Fruit fly (Drosophila melanogaster) whole organism, embryonic: ENCODE measurements around the gene Orct2.

ENCODE experiments used
- Atf-2 ChIP-seq: fragments of 200-800 bp; sonication (Bioruptor generic); optimal IDR thresholded peaks from 2 replicates; lab custom pipeline; 2016; ENCODE audit warnings: missing biosample characterization, missing genetic modification characterization
- Bgb ChIP-seq: fragments of 200-800 bp; sonication (Bioruptor generic); IDR thresholded peaks from 2 replicates; pipeline ENCODE4 v1.3.6; 2022; ENCODE audit warnings: missing biosample characterization, missing genetic modification characterization; ENCODE audit not compliant: partially characterized antibody
- CG10267 ChIP-seq: fragments of 200-800 bp; sonication (Bioruptor generic); optimal IDR thresholded peaks from 2 replicates; lab custom pipeline; 2018; ENCODE audit warnings: missing biosample characterization, mild to moderate bottlenecking, missing genetic modification characterization, moderate library complexity
- CG10462 ChIP-seq: fragments of 200-800 bp; sonication (Bioruptor generic); optimal IDR thresholded peaks from 2 replicates; lab custom pipeline; 2016; ENCODE audit warnings: missing biosample characterization, missing genetic modification characterization
- CG12219 ChIP-seq: fragments of 200-800 bp; sonication (Bioruptor generic); optimal IDR thresholded peaks from 3 replicates; lab custom pipeline; 2018; ENCODE audit warnings: missing biosample characterization, mild to moderate bottlenecking, missing genetic modification characterization
- CG1233 ChIP-seq: fragments of 200-800 bp; sonication (Bioruptor generic); optimal IDR thresholded peaks from 4 replicates; lab custom pipeline; 2018; ENCODE audit warnings: missing biosample characterization, mild to moderate bottlenecking, missing genetic modification characterization
- CG12659 ChIP-seq: fragments of 200-800 bp; sonication (Bioruptor generic); optimal IDR thresholded peaks from 3 replicates; lab custom pipeline; 2017; ENCODE audit warnings: mild to moderate bottlenecking, missing biosample characterization, missing genetic modification reagents, missing genetic modification characterization
- CG17361 ChIP-seq: fragments of 200-800 bp; sonication (Bioruptor generic); IDR thresholded peaks from 3 replicates; pipeline ENCODE4 v1.3.6; 2022; ENCODE audit warnings: missing biosample characterization, missing genetic modification characterization
- CG17612 ChIP-seq: fragments of 200-800 bp; sonication (Bioruptor generic); IDR thresholded peaks from 2 replicates; pipeline ENCODE4 v1.3.6; 2022; ENCODE audit warnings: missing biosample characterization, missing genetic modification characterization
- CG1792 ChIP-seq: fragments of 200-800 bp; sonication (Bioruptor generic); optimal IDR thresholded peaks from 2 replicates; lab custom pipeline; 2016; ENCODE audit warnings: missing biosample characterization, missing genetic modification characterization
- CG18619 ChIP-seq: fragments of 200-800 bp; sonication (Bioruptor generic); optimal IDR thresholded peaks from 3 replicates; lab custom pipeline; 2017; ENCODE audit warnings: missing biosample characterization, mild to moderate bottlenecking, missing genetic modification characterization
- CG2875 ChIP-seq: fragments of 200-800 bp; sonication (Bioruptor generic); optimal IDR thresholded peaks from 2 replicates; lab custom pipeline; 2017; ENCODE audit warnings: missing biosample characterization, mild to moderate bottlenecking, missing genetic modification characterization, missing genetic modification reagents
- CG30431 ChIP-seq: fragments of 200-800 bp; sonication (Bioruptor generic); optimal IDR thresholded peaks from 2 replicates; lab custom pipeline; 2017; ENCODE audit warnings: missing biosample characterization, missing genetic modification characterization
- CG32772 ChIP-seq: fragments of 200-800 bp; sonication (Bioruptor generic); IDR thresholded peaks from 2 replicates; pipeline ENCODE4 v1.3.6; 2022; ENCODE audit warnings: missing biosample characterization, missing genetic modification characterization
- CG34376 ChIP-seq: fragments of 200-800 bp; sonication (Bioruptor generic); optimal IDR thresholded peaks from 2 replicates; lab custom pipeline; 2018; ENCODE audit warnings: missing biosample characterization, mild to moderate bottlenecking, missing genetic modification characterization
- CG4854 ChIP-seq: fragments of 200-800 bp; sonication (Bioruptor generic); optimal IDR thresholded peaks from 2 replicates; lab custom pipeline; 2016; ENCODE audit warnings: missing biosample characterization, missing genetic modification characterization, inconsistent platforms
- CG6175 ChIP-seq: fragments of 200-800 bp; sonication (Bioruptor generic); IDR thresholded peaks from 3 replicates; pipeline ENCODE4 v1.3.6; 2022; ENCODE audit warnings: missing biosample characterization, missing genetic modification characterization
- CG7928 ChIP-seq: fragments of 200-800 bp; sonication (Bioruptor generic); optimal IDR thresholded peaks from 2 replicates; lab custom pipeline; 2017; ENCODE audit warnings: missing biosample characterization, mild to moderate bottlenecking, missing genetic modification characterization
- CG8089 ChIP-seq: fragments of 200-800 bp; sonication (Bioruptor generic); optimal IDR thresholded peaks from 3 replicates; lab custom pipeline; 2016; ENCODE audit warnings: missing biosample characterization, missing genetic modification characterization
- CG8281 ChIP-seq: fragments of 200-800 bp; sonication (Bioruptor generic); optimal IDR thresholded peaks from 2 replicates; lab custom pipeline; 2018; ENCODE audit warnings: missing biosample characterization, mild to moderate bottlenecking, missing genetic modification characterization, moderate library complexity
- CG8478 ChIP-seq: fragments of >200 bp; optimal IDR thresholded peaks from 2 replicates; lab custom pipeline; 2018
- CG8924 ChIP-seq: fragments of 200-800 bp; optimal IDR thresholded peaks from 3 replicates; lab custom pipeline; 2019; ENCODE audit warnings: missing biosample characterization, mild to moderate bottlenecking, missing genetic modification characterization, moderate library complexity
- CG9932 ChIP-seq: fragments of 200-800 bp; sonication (Bioruptor generic); IDR thresholded peaks from 2 replicates; pipeline ENCODE4 v1.3.6; 2022; ENCODE audit warnings: missing biosample characterization, missing genetic modification characterization
- D19A ChIP-seq: fragments of 200-800 bp; optimal IDR thresholded peaks from 3 replicates; lab custom pipeline; 2019; ENCODE audit warnings: missing biosample characterization, mild to moderate bottlenecking, missing genetic modification characterization, moderate library complexity
- Dad ChIP-seq: fragments of 200-800 bp; sonication (Bioruptor generic); optimal IDR thresholded peaks from 3 replicates; lab custom pipeline; 2016; ENCODE audit warnings: missing biosample characterization, missing genetic modification characterization
- Doc3 ChIP-seq: fragments of 200-800 bp; sonication (Bioruptor generic); IDR thresholded peaks from 3 replicates; pipeline ENCODE4 v1.3.6; 2022; ENCODE audit warnings: missing biosample characterization, missing genetic modification characterization; ENCODE audit not compliant: partially characterized antibody
- Dp ChIP-seq: fragments of 200-800 bp; sonication (Bioruptor generic); optimal IDR thresholded peaks from 2 replicates; lab custom pipeline; 2018; ENCODE audit warnings: missing biosample characterization, mild to moderate bottlenecking, missing genetic modification characterization, moderate library complexity
- Eip74EF ChIP-seq, 2 experiments: fragments of 200-800 bp in 1 of 2; fragments of >200 bp in 1 of 2; sonication (Bioruptor generic) in 1 of 2; optimal IDR thresholded peaks; 2 replicates each; lab custom pipeline; 2017 to 2019; ENCODE audit warnings: missing biosample characterization in 2 of 2, missing genetic modification characterization in 2 of 2, mild to moderate bottlenecking in 1 of 2, moderate library complexity in 1 of 2
- HLH4C ChIP-seq: fragments of 200-800 bp; sonication (Bioruptor generic); IDR thresholded peaks from 3 replicates; pipeline ENCODE4 v1.3.6; 2022; ENCODE audit warnings: missing biosample characterization, missing genetic modification characterization; ENCODE audit not compliant: partially characterized antibody
- Hmr ChIP-seq: fragments of 200-800 bp; sonication (Bioruptor generic); optimal IDR thresholded peaks from 3 replicates; lab custom pipeline; 2017; ENCODE audit warnings: mild to moderate bottlenecking, missing biosample characterization, missing genetic modification reagents, missing genetic modification characterization
- Hsf ChIP-seq: fragments of 200-800 bp; sonication (Bioruptor generic); optimal IDR thresholded peaks from 3 replicates; lab custom pipeline; 2016; ENCODE audit warnings: missing biosample characterization, missing genetic modification characterization
- Jarid2 ChIP-seq: fragments of 200-800 bp; sonication (Bioruptor generic); optimal IDR thresholded peaks from 3 replicates; lab custom pipeline; 2017; ENCODE audit warnings: mild to moderate bottlenecking, missing biosample characterization, missing genetic modification reagents, missing genetic modification characterization
- MESR4 ChIP-seq: fragments of 200-800 bp; sonication (Bioruptor generic); optimal IDR thresholded peaks from 2 replicates; lab custom pipeline; 2018; ENCODE audit warnings: missing biosample characterization, mild to moderate bottlenecking, missing genetic modification characterization, moderate library complexity
- Ravus ChIP-seq: fragments of 200-800 bp; sonication (Bioruptor generic); IDR thresholded peaks from 2 replicates; pipeline ENCODE4 v1.3.6; 2022; ENCODE audit warnings: missing biosample characterization, missing genetic modification characterization
- Sox100B ChIP-seq: fragments of 200-800 bp; sonication (Bioruptor generic); optimal IDR thresholded peaks from 3 replicates; lab custom pipeline; 2018; ENCODE audit warnings: missing biosample characterization, mild to moderate bottlenecking, missing genetic modification characterization
- Tbp ChIP-seq: fragments of >200 bp; optimal IDR thresholded peaks from 2 replicates; lab custom pipeline; 2018; ENCODE audit warnings: missing biosample characterization, missing genetic modification characterization
- ab ChIP-seq: fragments of 200-800 bp; sonication (Bioruptor generic); optimal IDR thresholded peaks from 2 replicates; lab custom pipeline; 2016; ENCODE audit warnings: missing biosample characterization, missing genetic modification characterization
- al ChIP-seq: fragments of 200-800 bp; sonication (Bioruptor generic); IDR thresholded peaks from 2 replicates; pipeline ENCODE4 v1.3.6; 2022; ENCODE audit warnings: missing biosample characterization, missing genetic modification characterization
- dati ChIP-seq: fragments of 200-800 bp; sonication (Bioruptor generic); IDR thresholded peaks from 2 replicates; pipeline ENCODE4 v1.3.6; 2022; ENCODE audit warnings: missing biosample characterization, missing genetic modification characterization
- gem ChIP-seq: fragments of 200-800 bp; sonication (Bioruptor generic); optimal IDR thresholded peaks from 2 replicates; lab custom pipeline; 2019; ENCODE audit warnings: missing biosample characterization, mild to moderate bottlenecking, missing genetic modification characterization, moderate library complexity
- ham ChIP-seq: fragments of 200-800 bp; sonication (Bioruptor generic); IDR thresholded peaks from 2 replicates; pipeline ENCODE4 v1.3.6; 2022; ENCODE audit warnings: missing biosample characterization, missing genetic modification characterization
- jing ChIP-seq: fragments of 200-800 bp; sonication (Bioruptor generic); optimal IDR thresholded peaks from 2 replicates; lab custom pipeline; 2018; ENCODE audit warnings: missing biosample characterization, mild to moderate bottlenecking, missing genetic modification characterization
- maf-S ChIP-seq: fragments of 200-800 bp; sonication (Bioruptor generic); optimal IDR thresholded peaks from 2 replicates; lab custom pipeline; 2016; ENCODE audit warnings: missing biosample characterization, missing genetic modification characterization
- p53 ChIP-seq: fragments of 200-800 bp; sonication (Bioruptor generic); optimal IDR thresholded peaks from 2 replicates; lab custom pipeline; 2016; ENCODE audit warnings: missing biosample characterization, missing genetic modification characterization
- pnt ChIP-seq: fragments of 200-800 bp; sonication (Bioruptor generic); optimal IDR thresholded peaks from 3 replicates; lab custom pipeline; 2016; ENCODE audit warnings: missing biosample characterization, missing genetic modification characterization
- run ChIP-seq: fragments of 200-800 bp; sonication (Bioruptor generic); optimal IDR thresholded peaks from 3 replicates; lab custom pipeline; 2018; ENCODE audit warnings: missing biosample characterization, mild to moderate bottlenecking, missing genetic modification characterization
- tap ChIP-seq: fragments of 200-800 bp; optimal IDR thresholded peaks from 3 replicates; lab custom pipeline; 2019; ENCODE audit warnings: missing biosample characterization, mild to moderate bottlenecking, missing genetic modification characterization, moderate library complexity
- vvl ChIP-seq: fragments of 200-800 bp; sonication (Bioruptor generic); IDR thresholded peaks from 2 replicates; pipeline ENCODE4 v1.3.6; 2022; ENCODE audit warnings: missing biosample characterization, missing genetic modification characterization
- wek ChIP-seq: fragments of 200-800 bp; sonication (Bioruptor generic); optimal IDR thresholded peaks from 3 replicates; lab custom pipeline; 2018; ENCODE audit warnings: missing biosample characterization, mild to moderate bottlenecking, missing genetic modification characterization, moderate library complexity
- zfh2 ChIP-seq: fragments of 200-800 bp; sonication (Bioruptor generic); optimal IDR thresholded peaks from 2 replicates; lab custom pipeline; 2016; ENCODE audit warnings: missing biosample characterization, missing genetic modification characterization

Gene Orct2

dm6 chr3R:24318217-24319082, 45.6 kb downstream of the Orct2 start, which contains the start of the genes Nab2 and BRWD3 (continued):
- TF ChIP-seq tap, result no peak
- TF ChIP-seq CG10267 (tag; lab: Kevin White, UChicago), result no peak
- TF ChIP-seq CG8089 (GFP tag; lab: Kevin White, UChicago), result no peak
- TF ChIP-seq CG6175 (GFP tag; lab: Robert Waterston, UW), result no peak
- no peak for TF ChIP-seq CG12219
- peak; percentile 25 for TF ChIP-seq zfh2 (GFP tag; lab: Kevin White, UChicago)
- peak; percentile 42 for TF ChIP-seq CG8924 (tag; lab: Kevin White, UChicago)
- no peak for TF ChIP-seq CG30431
- no peak for TF ChIP-seq CG17612 (GFP tag; lab: Robert Waterston, UW)
- TF ChIP-seq vvl (GFP tag; lab: Robert Waterston, UW), result peak; percentile 66
- peak; percentile 43 for TF ChIP-seq HLH4C (GFP tag; lab: Robert Waterston, UW)
- no peak for TF ChIP-seq gem
- peak; percentile 61 for TF ChIP-seq Hsf
- TF ChIP-seq Ravus (GFP tag; lab: Robert Waterston, UW), result no peak
- TF ChIP-seq Tbp (GFP tag; lab: Kevin White, UChicago), result no peak
- TF ChIP-seq al (GFP tag; lab: Robert Waterston, UW), result 0 out of 2 replicates have a peak, but pooled peaks have one; percentile 34
- peak; percentile 45 for TF ChIP-seq CG18619 (GFP tag; lab: Kevin White, UChicago)
- peak; percentile 42 for TF ChIP-seq CG12659 (GFP tag; lab: Kevin White, UChicago)
- no peak for TF ChIP-seq D19A (tag; lab: Kevin White, UChicago)
- TF ChIP-seq ham (GFP tag; lab: Robert Waterston, UW), result no peak
- TF ChIP-seq pnt (GFP tag; lab: Kevin White, UChicago), result no peak
- TF ChIP-seq CG10462 (GFP tag; lab: Kevin White, UChicago), result no peak
- TF ChIP-seq CG4854 (GFP tag; lab: Kevin White, UChicago), result no peak
- no peak for TF ChIP-seq Atf-2
- no peak for TF ChIP-seq maf-S (GFP tag; lab: Kevin White, UChicago)
- TF ChIP-seq CG1792 (GFP tag; lab: Kevin White, UChicago), result no peak
- no peak for TF ChIP-seq CG8478
- peak; percentile 60 for TF ChIP-seq CG32772 (GFP tag; lab: Robert Waterston, UW)
- TF ChIP-seq CG7928 (GFP tag; lab: Kevin White, UChicago), result no peak
- peak; percentile 81 for TF ChIP-seq Bgb (GFP tag; lab: Robert Waterston, UW)
- no peak for TF ChIP-seq CG8281
- no peak for TF ChIP-seq Dad
- no peak for TF ChIP-seq p53 (GFP tag; lab: Kevin White, UChicago)
- no peak for TF ChIP-seq run (tag; lab: Kevin White, UChicago)
- TF ChIP-seq CG17361 (GFP tag; lab: Robert Waterston, UW), result no peak; the same call in 2 of the 3 replicates
- TF ChIP-seq jing (GFP tag; lab: Kevin White, UChicago), result no peak
- TF ChIP-seq Dp (GFP tag; lab: Kevin White, UChicago), result peak; percentile 47
- no peak for TF ChIP-seq CG34376 (GFP tag; lab: Kevin White, UChicago)
- no peak for TF ChIP-seq ab (GFP tag; lab: Kevin White, UChicago)
- TF ChIP-seq MESR4, result peak; percentile 79
- TF ChIP-seq Eip74EF (GFP tag; optimal IDR thresholded peaks at IDR 0.05; lab: Kevin White, UChicago), result no peak
- TF ChIP-seq Sox100B, result no peak
- TF ChIP-seq CG2875 (GFP tag; lab: Kevin White, UChicago), result no peak
- TF ChIP-seq dati (GFP tag; lab: Robert Waterston, UW), result no peak
- peak; percentile 76 for TF ChIP-seq CG9932 (GFP tag; lab: Robert Waterston, UW)
- peak; percentile 33 for TF ChIP-seq Doc3
- TF ChIP-seq Jarid2 (GFP tag; lab: Kevin White, UChicago), result no peak
- TF ChIP-seq CG1233 (GFP tag; lab: Kevin White, UChicago), result no peak
- TF ChIP-seq Hmr, result no peak
- TF ChIP-seq wek, result peak; percentile 83
